ENCODE assay signal across 1 fruit fly cellular context in the genomic region with DNA sequence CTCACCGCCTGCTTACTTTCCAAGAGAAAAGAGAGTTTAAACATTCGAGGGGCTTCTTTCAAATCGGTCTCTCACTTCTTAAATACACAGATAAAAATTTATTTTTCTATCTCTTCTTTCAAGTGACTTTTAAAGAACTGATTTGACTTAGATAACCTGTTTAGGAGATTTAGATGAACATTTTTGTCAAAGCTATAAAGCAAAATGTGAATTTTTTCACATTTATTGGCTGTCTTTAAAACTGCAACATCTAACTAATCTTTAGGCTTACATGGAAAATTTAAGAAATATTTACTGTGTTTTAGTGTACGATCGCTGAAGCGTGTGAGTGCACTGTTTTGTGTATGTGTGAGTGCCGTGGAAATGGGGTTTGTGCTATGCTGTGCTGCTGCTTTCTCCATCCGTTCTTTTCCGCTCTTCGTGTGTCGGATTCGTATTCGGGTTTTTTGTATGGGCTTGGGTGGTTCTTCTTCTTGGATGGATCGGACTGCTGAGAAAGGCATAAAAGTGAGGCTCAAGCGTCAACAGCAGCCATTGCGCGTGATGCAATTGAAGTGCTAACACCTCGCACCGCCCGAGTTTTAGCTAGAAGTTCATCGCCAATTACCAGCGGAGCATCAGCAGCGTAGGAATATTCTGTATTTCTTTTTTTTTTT.
TF ChIP-seq lines count a peak whose summit lies in the region.

No protein-coding gene starts in this region.

TF ChIP-seq in whole organism, embryonic, 481 proteins besides CTCF, POLR2A, EP300 and RAD21 (continued from another document):
- TF ChIP-seq vvl (GFP tag; IDR thresholded peaks at IDR 0.05; lab: Robert Waterston, UW) (peak; percentile 49), CG5180 (GFP tag; optimal IDR thresholded peaks at IDR 0.05; lab: Kevin White, UChicago) (no peak), CG10321 (GFP tag; IDR thresholded peaks at IDR 0.05; lab: Robert Waterston, UW) (no peak), grau (tag; optimal IDR thresholded peaks at IDR 0.05; lab: Kevin White, UChicago) (peak; percentile 70), MESR4 (GFP tag; optimal IDR thresholded peaks at IDR 0.05; lab: Kevin White, UChicago) (no peak), az2 (GFP tag; optimal IDR thresholded peaks at IDR 0.05; lab: Kevin White, UChicago) (peak; percentile 59), Jarid2 (GFP tag; optimal IDR thresholded peaks at IDR 0.05; lab: Kevin White, UChicago) (peak; percentile 27), CG15479 (GFP tag; optimal IDR thresholded peaks at IDR 0.05; lab: Kevin White, UChicago) (peak; percentile 3), ara (GFP tag; IDR thresholded peaks at IDR 0.05; lab: Robert Waterston, UW) (peak; percentile 22; the same call in 1 of the 2 replicates), row (GFP tag; IDR thresholded peaks at IDR 0.05; lab: Robert Waterston, UW) (peak; percentile 71), emc (GFP tag; optimal IDR thresholded peaks at IDR 0.05; lab: Kevin White, UChicago) (no peak), CG10147 (GFP tag; optimal IDR thresholded peaks at IDR 0.05; lab: Kevin White, UChicago) (no peak), bowl (GFP tag; IDR thresholded peaks at IDR 0.05; lab: Robert Waterston, UW) (no peak), CG6654 (GFP tag; optimal IDR thresholded peaks at IDR 0.05; lab: Kevin White, UChicago) (peak; percentile 11), D19A (tag; optimal IDR thresholded peaks at IDR 0.05; lab: Kevin White, UChicago) (peak; percentile 75), Lim3 (GFP tag; IDR thresholded peaks at IDR 0.05; lab: Robert Waterston, UW) (no peak), CG18619 (GFP tag; optimal IDR thresholded peaks at IDR 0.05; lab: Kevin White, UChicago) (peak; percentile 21), CG4854 (GFP tag; optimal IDR thresholded peaks at IDR 0.05; lab: Kevin White, UChicago) (no peak), CG7372 (GFP tag; IDR thresholded peaks at IDR 0.05; lab: Robert Waterston, UW) (no peak), lola (GFP tag; optimal IDR thresholded peaks at IDR 0.05; lab: Kevin White, UChicago) (peak in 1 of 3 experiments; percentile 90), CG15011 (GFP tag; optimal IDR thresholded peaks at IDR 0.05; lab: Kevin White, UChicago) (no peak), stc (GFP tag; IDR thresholded peaks at IDR 0.05; lab: Robert Waterston, UW) (no peak), CG2129 (GFP tag; IDR thresholded peaks at IDR 0.05; lab: Robert Waterston, UW; ENCODE audit: partially characterized antibody) (no peak), dysf (GFP tag; IDR thresholded peaks at IDR 0.05; lab: Robert Waterston, UW) (no peak), dpn (GFP tag; optimal IDR thresholded peaks at IDR 0.05; lab: Kevin White, UChicago) (peak; percentile 20 to 31), Rx (GFP tag; IDR thresholded peaks at IDR 0.05; lab: Robert Waterston, UW) (no peak), CG16815 (GFP tag; optimal IDR thresholded peaks at IDR 0.05; lab: Kevin White, UChicago) (peak; percentile 59), Atf-2 (GFP tag; optimal IDR thresholded peaks at IDR 0.05; lab: Kevin White, UChicago) (peak; percentile 63), so (GFP tag; IDR thresholded peaks at IDR 0.05; lab: Robert Waterston, UW) (no peak), nmo (GFP tag; optimal IDR thresholded peaks at IDR 0.05; lab: Kevin White, UChicago) (peak; percentile 79), E2f2 (GFP tag; IDR thresholded peaks at IDR 0.05; lab: Robert Waterston, UW) (no peak), Atf3 (GFP tag; optimal IDR thresholded peaks at IDR 0.05; lab: Kevin White, UChicago) (peak; percentile 28), CG8388 (GFP tag; optimal IDR thresholded peaks at IDR 0.05; lab: Kevin White, UChicago) (peak; percentile 81), Sox100B (GFP tag; optimal IDR thresholded peaks at IDR 0.05; lab: Kevin White, UChicago) (peak; percentile 58), CG9932 (GFP tag; IDR thresholded peaks at IDR 0.05; lab: Robert Waterston, UW) (no peak), H2.0 (GFP tag; IDR thresholded peaks at IDR 0.05; lab: Robert Waterston, UW) (no peak), CG11456 (GFP tag; IDR thresholded peaks at IDR 0.05; lab: Robert Waterston, UW) (no peak), CkIIα-i1 (GFP tag; IDR thresholded peaks at IDR 0.05; lab: Robert Waterston, UW) (no peak), dati (GFP tag; IDR thresholded peaks at IDR 0.05; lab: Robert Waterston, UW) (no peak), CG2678 (tag; optimal IDR thresholded peaks at IDR 0.05; lab: Kevin White, UChicago) (peak; percentile 69), CG9727 (GFP tag; optimal IDR thresholded peaks at IDR 0.05; lab: Kevin White, UChicago) (peak; percentile 58), CG1832 (GFP tag; optimal IDR thresholded peaks at IDR 0.05; lab: Kevin White, UChicago) (no peak), NC2α (GFP tag; optimal IDR thresholded peaks at IDR 0.05; lab: Kevin White, UChicago) (peak; percentile 60), gsb-n (tag; optimal IDR thresholded peaks at IDR 0.05; lab: Kevin White, UChicago) (peak; percentile 84), chn (GFP tag; optimal IDR thresholded peaks at IDR 0.05; lab: Kevin White, UChicago) (peak; percentile 2), tx (GFP tag; optimal IDR thresholded peaks at IDR 0.05; lab: Kevin White, UChicago) (peak; percentile 16), CG6689 (GFP tag; IDR thresholded peaks at IDR 0.05; lab: Robert Waterston, UW) (peak; percentile 55), NC2β (GFP tag; optimal IDR thresholded peaks at IDR 0.05; lab: Kevin White, UChicago) (peak; percentile 76), CG16863 (GFP tag; optimal IDR thresholded peaks at IDR 0.05; lab: Kevin White, UChicago) (peak; percentile 22), CG5245 (GFP tag; optimal IDR thresholded peaks at IDR 0.05; lab: Kevin White, UChicago) (peak; percentile 48), CG2202 (tag; optimal IDR thresholded peaks at IDR 0.05; lab: Kevin White, UChicago) (peak; percentile 84), cas (GFP tag; IDR thresholded peaks at IDR 0.05; lab: Robert Waterston, UW) (no peak), tio (GFP tag; optimal IDR thresholded peaks at IDR 0.05; lab: Kevin White, UChicago) (peak; percentile 56), org-1 (GFP tag; optimal IDR thresholded peaks at IDR 0.05; lab: Kevin White, UChicago) (peak; percentile 16), ap (GFP tag; IDR thresholded peaks at IDR 0.05; lab: Robert Waterston, UW) (no peak), CG2116 (GFP tag; optimal IDR thresholded peaks at IDR 0.05; lab: Kevin White, UChicago) (peak; percentile 10), gem (tag; optimal IDR thresholded peaks at IDR 0.05; lab: Kevin White, UChicago) (peak; percentile 84), Eip74EF (GFP tag; optimal IDR thresholded peaks at IDR 0.05; lab: Kevin White, UChicago) (peak in 1 of 2 experiments; percentile 58), CG13775 (GFP tag; optimal IDR thresholded peaks at IDR 0.05; lab: Kevin White, UChicago) (peak; percentile 63), Awh (GFP tag; IDR thresholded peaks at IDR 0.05; lab: Robert Waterston, UW) (no peak), CG8944 (GFP tag; optimal IDR thresholded peaks at IDR 0.05; lab: Kevin White, UChicago) (peak; percentile 37), D (optimal IDR thresholded peaks at IDR 0.05; lab: Kevin White, UChicago) (no peak), D (GFP tag; optimal IDR thresholded peaks at IDR 0.05; lab: Kevin White, UChicago) (peak; percentile 74), Oli (tag; optimal IDR thresholded peaks at IDR 0.05; lab: Kevin White, UChicago) (peak; percentile 70), CG33213 (GFP tag; optimal IDR thresholded peaks at IDR 0.05; lab: Kevin White, UChicago) (no peak), CG7839 (tag; optimal IDR thresholded peaks at IDR 0.05; lab: Kevin White, UChicago) (peak; percentile 63), Stat92E (GFP tag; optimal IDR thresholded peaks at IDR 0.05; lab: Kevin White, UChicago) (peak in 1 of 3 experiments; percentile 76), zfh1 (GFP tag; IDR thresholded peaks at IDR 0.05; lab: Robert Waterston, UW) (peak; percentile 49; the same call in 1 of the 3 replicates), dmrt11E (tag; optimal IDR thresholded peaks at IDR 0.05; lab: Kevin White, UChicago) (peak; percentile 89), wor (GFP tag; IDR thresholded peaks at IDR 0.05; lab: Robert Waterston, UW) (no peak), CG2875 (GFP tag; optimal IDR thresholded peaks at IDR 0.05; lab: Kevin White, UChicago) (peak; percentile 58), CG17612 (GFP tag; IDR thresholded peaks at IDR 0.05; lab: Robert Waterston, UW) (no peak), YL-1 (GFP tag; optimal IDR thresholded peaks at IDR 0.05; lab: Kevin White, UChicago) (no peak), PHDP (tag; optimal IDR thresholded peaks at IDR 0.05; lab: Kevin White, UChicago) (peak; percentile 51)
